Worm (Caenorhabditis elegans) whole organism, L1 larva: Measurements from ENCODE around the gene fbxa-112.
"Not testable (repeated sequence)": the region's sequence is repeated elsewhere in the genome, so short reads cannot be mapped to it uniquely, and the experiment has no call there.

Experiments used
- C04F5.9 ChIP-seq: sonication (generic microtip); optimal IDR thresholded peaks from 2 replicates; lab custom pipeline; 2016; ENCODE audit warnings: missing genetic modification characterization, missing compliant biosample characterization
- Y116A8C.19 ChIP-seq: sonication (generic microtip); optimal IDR thresholded peaks from 2 replicates; lab custom pipeline; 2016; ENCODE audit warnings: missing compliant biosample characterization, missing genetic modification characterization, borderline replicate concordance
- aly-2 ChIP-seq: fragments of 150-350 bp; optimal IDR thresholded peaks from 2 replicates; lab custom pipeline; 2014; ENCODE audit warnings: missing biosample characterization, missing genetic modification characterization
- blmp-1 ChIP-seq: fragments of 150-350 bp; optimal IDR thresholded peaks from 2 replicates; lab custom pipeline; 2014; ENCODE audit warnings: missing biosample characterization, missing genetic modification characterization
- ceh-8 ChIP-seq: fragments of 200-800 bp; sonication (Bioruptor generic); optimal IDR thresholded peaks from 2 replicates; lab custom pipeline; 2018; ENCODE audit warnings: mild to moderate bottlenecking, missing genetic modification characterization, moderate library complexity, missing compliant biosample characterization
- ceh-88 ChIP-seq: fragments of 200-800 bp; sonication (Bioruptor generic); IDR thresholded peaks from 2 replicates; pipeline ENCODE4 v1.3.6; 2022; ENCODE audit warnings: missing genetic modification characterization, missing compliant biosample characterization
- ces-1 ChIP-seq: fragments of 150-350 bp; optimal IDR thresholded peaks from 2 replicates; lab custom pipeline; 2014; ENCODE audit warnings: missing biosample characterization, missing genetic modification reagents, missing genetic modification characterization
- dsc-1 ChIP-seq: sonication (generic microtip); optimal IDR thresholded peaks from 2 replicates; lab custom pipeline; 2016; ENCODE audit warnings: mild to moderate bottlenecking, missing genetic modification characterization, missing compliant biosample characterization
- efl-3 ChIP-seq: fragments of 200-800 bp; sonication (Bioruptor generic); optimal IDR thresholded peaks from 2 replicates; lab custom pipeline; 2018; ENCODE audit warnings: mild to moderate bottlenecking, missing genetic modification characterization, missing compliant biosample characterization
- fos-1 ChIP-seq: fragments of 150-350 bp; optimal IDR thresholded peaks from 2 replicates; lab custom pipeline; 2014; ENCODE audit warnings: missing biosample characterization, missing genetic modification characterization
- grh-1 ChIP-seq: fragments of 200-800 bp; sonication (Bioruptor generic); IDR thresholded peaks from 2 replicates; pipeline ENCODE4 v1.3.6; 2022; ENCODE audit warnings: missing genetic modification reagents, missing genetic modification characterization, missing compliant biosample characterization
- hlh-17 ChIP-seq: fragments of 200-800 bp; sonication (Bioruptor generic); optimal IDR thresholded peaks from 2 replicates; lab custom pipeline; 2018; ENCODE audit warnings: missing genetic modification characterization, mild to moderate bottlenecking, missing compliant biosample characterization, moderate library complexity, borderline replicate concordance
- hlh-4 ChIP-seq: sonication (generic microtip); optimal IDR thresholded peaks from 2 replicates; lab custom pipeline; 2016; ENCODE audit warnings: mild to moderate bottlenecking, missing genetic modification characterization, missing compliant biosample characterization
- hpl-2 ChIP-seq: fragments of 150-350 bp; optimal IDR thresholded peaks from 2 replicates; lab custom pipeline; 2014; ENCODE audit warnings: missing biosample characterization, missing genetic modification reagents, missing genetic modification characterization
- irx-1 ChIP-seq: sonication (generic microtip); optimal IDR thresholded peaks from 2 replicates; lab custom pipeline; 2016; ENCODE audit warnings: missing genetic modification characterization, missing compliant biosample characterization
- lin-13 ChIP-seq: fragments of 150-350 bp; optimal IDR thresholded peaks from 2 replicates; lab custom pipeline; 2014; ENCODE audit warnings: missing biosample characterization, missing genetic modification reagents, missing genetic modification characterization
- lin-14 ChIP-seq: fragments of 200-800 bp; sonication (Bioruptor generic); optimal IDR thresholded peaks from 2 replicates; lab custom pipeline; 2018; ENCODE audit warnings: mild to moderate bottlenecking, missing genetic modification characterization, moderate library complexity, missing compliant biosample characterization
- lin-15B ChIP-seq: fragments of 150-350 bp; sonication (generic microtip); optimal IDR thresholded peaks from 3 replicates; lab custom pipeline; 2014; ENCODE audit warnings: missing biosample characterization, missing genetic modification characterization
- lin-35 ChIP-seq, 2 experiments: fragments of 150-350 bp; optimal IDR thresholded peaks; 2 replicates each; lab custom pipeline; 2014; ENCODE audit warnings: missing biosample characterization in 2 of 2, missing genetic modification characterization in 2 of 2, missing genetic modification reagents in 2 of 2
- lin-39 ChIP-seq: fragments of 150-350 bp; optimal IDR thresholded peaks from 2 replicates; lab custom pipeline; 2014; ENCODE audit warnings: missing biosample characterization, missing genetic modification reagents, missing genetic modification characterization
- lir-3 ChIP-seq: sonication (generic microtip); optimal IDR thresholded peaks from 2 replicates; lab custom pipeline; 2016; ENCODE audit warnings: mild to moderate bottlenecking, missing genetic modification characterization, moderate library complexity, missing compliant biosample characterization; ENCODE audit not compliant: poor library complexity
- mdl-1 ChIP-seq, 2 experiments: fragments of 150-350 bp; optimal IDR thresholded peaks; 2 replicates each; lab custom pipeline; 2014 to 2017; ENCODE audit warnings: missing biosample characterization in 2 of 2, missing genetic modification characterization in 2 of 2, inconsistent platforms in 1 of 2
- mef-2 ChIP-seq: fragments of 150-350 bp; optimal IDR thresholded peaks from 2 replicates; lab custom pipeline; 2014; ENCODE audit warnings: missing biosample characterization, missing genetic modification characterization
- nhr-11 ChIP-seq: fragments of 150-350 bp; optimal IDR thresholded peaks from 2 replicates; lab custom pipeline; 2014; ENCODE audit warnings: missing biosample characterization, missing genetic modification characterization
- nhr-20 ChIP-seq: sonication (generic microtip); optimal IDR thresholded peaks from 2 replicates; lab custom pipeline; 2016; ENCODE audit warnings: mild to moderate bottlenecking, missing genetic modification characterization, missing compliant biosample characterization
- nhr-237 ChIP-seq: fragments of 150-350 bp; optimal IDR thresholded peaks from 2 replicates; lab custom pipeline; 2014; ENCODE audit warnings: missing biosample characterization, missing genetic modification characterization
- nhr-47 ChIP-seq: sonication (generic microtip); optimal IDR thresholded peaks from 2 replicates; lab custom pipeline; 2016; ENCODE audit warnings: mild to moderate bottlenecking, missing genetic modification characterization, moderate library complexity, missing compliant biosample characterization
- nhr-76 ChIP-seq: sonication (generic microtip); optimal IDR thresholded peaks from 2 replicates; lab custom pipeline; 2017; ENCODE audit warnings: missing biosample characterization, missing genetic modification characterization
- nhr-77 ChIP-seq: fragments of 150-350 bp; optimal IDR thresholded peaks from 2 replicates; lab custom pipeline; 2014; ENCODE audit warnings: missing biosample characterization, missing genetic modification characterization
- nhr-85 ChIP-seq: sonication (generic microtip); peaks from one replicate; lab custom pipeline; 2016; ENCODE audit warnings: missing genetic modification characterization, inconsistent platforms, missing compliant biosample characterization
- skn-1 ChIP-seq: fragments of 150-350 bp; optimal IDR thresholded peaks from 2 replicates; lab custom pipeline; 2014; ENCODE audit warnings: missing biosample characterization, missing genetic modification characterization
- snpc-4 ChIP-seq: fragments of 150-350 bp; optimal IDR thresholded peaks from 2 replicates; lab custom pipeline; 2014; ENCODE audit warnings: missing biosample characterization, missing genetic modification characterization
- sox-4 ChIP-seq: sonication (generic microtip); optimal IDR thresholded peaks from 2 replicates; lab custom pipeline; 2016; ENCODE audit warnings: missing genetic modification characterization, missing compliant biosample characterization
- tbx-2 ChIP-seq: sonication (generic microtip); optimal IDR thresholded peaks from 2 replicates; lab custom pipeline; 2016; ENCODE audit warnings: missing genetic modification characterization, missing compliant biosample characterization
- unc-130 ChIP-seq: fragments of 150-350 bp; optimal IDR thresholded peaks from 2 replicates; lab custom pipeline; 2017; ENCODE audit warnings: missing biosample characterization, missing genetic modification characterization, inconsistent platforms
- unc-62 ChIP-seq: fragments of 150-350 bp; optimal IDR thresholded peaks from 2 replicates; lab custom pipeline; 2014; ENCODE audit warnings: missing biosample characterization, missing genetic modification reagents, missing genetic modification characterization
- unc-98 ChIP-seq: fragments of 200-800 bp; sonication (Bioruptor generic); IDR thresholded peaks from 2 replicates; pipeline ENCODE4 v1.3.6; 2022; ENCODE audit warnings: missing genetic modification characterization, missing compliant biosample characterization
- zag-1 ChIP-seq: fragments of 150-350 bp; optimal IDR thresholded peaks from 2 replicates; lab custom pipeline; 2014; ENCODE audit warnings: missing biosample characterization, missing genetic modification characterization

Gene fbxa-112

DNA sequence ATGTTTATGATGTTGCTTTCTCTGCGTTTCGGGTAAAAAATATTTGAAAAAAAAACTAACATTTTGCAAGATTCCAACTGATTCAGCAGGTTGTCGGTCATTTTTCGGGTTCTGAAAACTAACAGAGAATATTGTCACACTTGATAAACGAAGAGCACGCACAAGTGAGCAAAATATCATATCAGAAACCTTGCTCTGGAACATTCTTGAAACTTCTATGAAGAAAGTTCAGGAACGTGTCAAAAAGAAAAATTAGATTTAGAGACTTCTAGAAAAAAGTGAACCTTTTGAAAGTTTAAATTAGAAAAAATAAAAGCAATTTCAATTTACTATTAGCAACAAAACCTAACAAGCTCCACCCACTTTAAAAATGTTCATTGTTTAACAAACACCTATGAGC is at the start of gene fbxa-112:
TSS of gene fbxa-112 (minus strand) at position 101 of the 400 bp plus-strand sequence.
- TF ChIP-seq nhr-20; mef-2; blmp-1 (tag; lab: Kevin White, UChicago): not testable (repeated sequence)

DNA sequence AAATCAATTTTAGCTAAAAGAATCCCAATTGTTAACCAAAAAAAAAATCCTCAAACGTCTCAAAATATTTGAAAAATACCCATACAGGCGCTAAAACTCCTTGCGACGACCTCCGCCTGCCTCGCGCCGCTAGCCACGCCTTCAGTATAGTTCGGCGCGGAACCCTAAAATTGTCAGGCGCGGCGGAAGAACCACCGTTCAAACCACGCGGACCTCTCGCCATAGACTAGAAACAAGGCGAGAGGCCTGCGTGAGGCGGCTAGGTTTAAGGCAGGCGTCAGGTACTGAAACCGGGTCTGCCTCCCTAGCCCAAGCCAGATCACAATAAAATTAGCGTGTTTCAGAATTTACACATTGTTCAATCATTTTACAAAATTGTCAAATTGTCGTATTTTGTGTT is 44.5 kb upstream of the fbxa-112 start:
- no peak for TF ChIP-seq lin-13 (GFP tag; lab: Kevin White, UChicago)
- TF ChIP-seq zag-1 (tag; lab: Kevin White, UChicago) = no peak
- TF ChIP-seq mdl-1 (tag; optimal IDR thresholded peaks at IDR 0.05; lab: Kevin White, UChicago) = no peak
- no peak for TF ChIP-seq irx-1 (tag; lab: Kevin White, UChicago)
- TF ChIP-seq skn-1 (tag; lab: Kevin White, UChicago) = no peak
- no peak for TF ChIP-seq efl-3 (GFP tag; lab: Kevin White, UChicago)

DNA sequence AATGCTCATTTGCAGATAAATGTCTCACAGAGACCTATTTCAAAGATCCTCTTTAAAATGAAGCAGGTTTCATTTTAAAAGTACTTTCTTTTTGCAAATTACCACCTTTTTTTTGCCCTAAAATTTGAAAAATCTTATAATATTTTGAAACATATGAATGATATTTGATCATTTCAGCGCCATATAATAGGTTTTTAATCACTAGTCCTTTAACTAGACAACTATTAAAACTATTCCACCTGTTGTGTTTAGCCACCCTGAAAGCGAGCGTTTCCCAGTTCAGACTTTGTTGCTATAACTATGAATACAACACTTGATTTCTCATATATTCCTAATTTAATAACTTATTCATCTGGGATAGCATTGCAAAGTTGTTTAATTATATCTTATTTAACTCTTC is 43.8 kb upstream of the fbxa-112 start, which contains the start of gene srz-95:
TSS of gene srz-95 (plus strand) at position 301 of the 400 bp plus-strand sequence.
- TF ChIP-seq grh-1 = no peak
- no peak for TF ChIP-seq unc-62
- no peak for TF ChIP-seq ceh-88 (GFP tag; lab: Robert Waterston, UW)
- TF ChIP-seq sox-4 (tag; lab: Kevin White, UChicago) = no peak
- no peak for TF ChIP-seq lin-15B
- no peak for TF ChIP-seq C04F5.9 (tag; lab: Kevin White, UChicago)
- TF ChIP-seq lin-35 (GFP tag; optimal IDR thresholded peaks at IDR 0.05; lab: Kevin White, UChicago) = no peak
- TF ChIP-seq blmp-1 (tag; lab: Kevin White, UChicago) = no peak
- no peak for TF ChIP-seq snpc-4 (tag; lab: Kevin White, UChicago)
- TF ChIP-seq unc-98 (GFP tag; lab: Robert Waterston, UW) = no peak
- TF ChIP-seq lir-3 = no peak
- no peak for TF ChIP-seq nhr-237 (tag; lab: Kevin White, UChicago)
- TF ChIP-seq nhr-47 (tag; lab: Kevin White, UChicago) = no peak
- no peak for TF ChIP-seq unc-130
- no peak for TF ChIP-seq lin-14 (GFP tag; lab: Kevin White, UChicago)
- no peak for TF ChIP-seq fos-1 (tag; lab: Kevin White, UChicago)
- TF ChIP-seq nhr-77 (tag; lab: Kevin White, UChicago) = no peak
- no peak for TF ChIP-seq nhr-76 (tag; lab: Kevin White, UChicago)
- TF ChIP-seq Y116A8C.19 (tag; lab: Kevin White, UChicago) = no peak
- TF ChIP-seq lin-39 (tag; lab: Kevin White, UChicago) = no peak
- TF ChIP-seq, all 84 proteins: peak for 0

DNA sequence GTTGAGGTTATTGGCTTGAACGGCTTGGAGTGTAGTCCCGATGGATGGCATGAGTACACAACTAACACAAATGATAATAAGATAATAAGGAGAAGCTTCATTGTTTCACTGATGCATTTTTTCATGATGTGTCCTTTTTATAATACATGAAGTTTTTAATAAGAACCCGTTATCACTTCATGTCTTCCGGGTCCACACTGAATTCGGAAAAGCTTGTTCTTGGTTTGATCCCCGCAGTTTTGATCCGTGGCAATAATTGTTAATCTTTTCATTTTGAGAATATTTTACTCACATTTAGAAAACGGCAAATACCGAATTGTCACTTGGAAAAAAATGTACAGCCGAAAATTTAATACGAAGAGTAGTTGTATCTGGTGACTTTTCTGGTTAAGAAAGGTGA is 40.7 kb upstream of the fbxa-112 start, which contains the start of gene Y102A5C.27:
TSS of gene Y102A5C.27 (minus strand) at position 101 of the 400 bp plus-strand sequence.
- TF ChIP-seq Y116A8C.19 (tag; lab: Kevin White, UChicago) (no peak), ceh-8 (GFP tag; lab: Kevin White, UChicago) (no peak), blmp-1 (tag; lab: Kevin White, UChicago) (no peak), ces-1 (GFP tag; lab: Kevin White, UChicago) (no peak), dsc-1 (tag; lab: Kevin White, UChicago) (no peak), tbx-2 (tag; lab: Kevin White, UChicago) (no peak), aly-2 (tag; lab: Kevin White, UChicago) (no peak), hlh-17 (GFP tag; lab: Kevin White, UChicago) (no peak), hlh-4 (no peak), nhr-11 (tag; lab: Kevin White, UChicago) (no peak), hpl-2 (GFP tag; lab: Kevin White, UChicago) (no peak), nhr-85 (tag; lab: Kevin White, UChicago) (no peak), nhr-76 (tag; lab: Kevin White, UChicago) (no peak)
